Worm (Caenorhabditis elegans) whole organism, L4/young adult: ENCODE measurements around the gene M106.2.

Source experiments
- W03F9.2 ChIP-seq: fragments of 150-350 bp; optimal IDR thresholded peaks from 2 replicates; lab custom pipeline; 2014; ENCODE audit warnings: missing biosample characterization, missing genetic modification characterization
- dao-5 ChIP-seq: sonication (generic microtip); optimal IDR thresholded peaks from 2 replicates; lab custom pipeline; 2016; ENCODE audit warnings: missing genotype, missing genetic modification characterization, moderate library complexity, missing compliant biosample characterization
- him-1 ChIP-seq: sonication (generic microtip); optimal IDR thresholded peaks from 2 replicates; lab custom pipeline; 2016; ENCODE audit warnings: missing genotype, missing genetic modification reagents, missing genetic modification characterization, missing compliant biosample characterization

Gene M106.2

DNA sequence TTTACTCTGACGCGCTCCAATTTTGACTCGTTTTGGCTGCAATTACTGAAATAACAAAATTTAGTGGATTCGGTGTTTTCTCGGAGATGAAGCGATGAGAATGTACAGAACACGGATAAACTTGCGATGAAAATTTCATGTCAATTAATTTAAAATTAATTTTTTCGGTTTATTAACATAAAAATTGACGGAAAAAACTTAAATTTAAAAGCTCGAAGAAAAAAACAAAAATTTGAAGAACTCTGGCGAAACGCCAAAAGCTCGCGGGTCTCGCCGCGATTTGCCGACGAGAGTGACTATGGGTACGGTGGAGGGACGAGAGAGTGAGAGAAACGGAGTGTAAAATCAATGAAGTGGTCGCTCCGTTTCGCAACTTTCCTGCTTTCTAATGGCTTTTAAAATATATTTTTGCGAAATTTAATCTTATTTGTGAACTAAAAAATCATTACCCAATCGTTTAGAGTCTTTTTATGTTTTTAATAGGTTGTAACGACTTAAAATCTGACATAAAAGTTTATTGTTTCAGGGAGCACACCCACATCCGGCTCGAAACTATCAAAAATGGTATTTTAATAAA lies 19.0 kb upstream of the M106.2 start, which contains the start of the genes gmps-1 and cap-2:
Gene gmps-1 (minus strand): TSS at position 51 of the 577 bp plus-strand sequence.
Gene cap-2 (plus strand): TSS at position 527 of the 577 bp plus-strand sequence.
- TF ChIP-seq him-1 (peak; percentile 95), W03F9.2 (tag; lab: Kevin White, UChicago) (peak; percentile 95), dao-5 (tag; lab: Kevin White, UChicago) (no peak)

DNA sequence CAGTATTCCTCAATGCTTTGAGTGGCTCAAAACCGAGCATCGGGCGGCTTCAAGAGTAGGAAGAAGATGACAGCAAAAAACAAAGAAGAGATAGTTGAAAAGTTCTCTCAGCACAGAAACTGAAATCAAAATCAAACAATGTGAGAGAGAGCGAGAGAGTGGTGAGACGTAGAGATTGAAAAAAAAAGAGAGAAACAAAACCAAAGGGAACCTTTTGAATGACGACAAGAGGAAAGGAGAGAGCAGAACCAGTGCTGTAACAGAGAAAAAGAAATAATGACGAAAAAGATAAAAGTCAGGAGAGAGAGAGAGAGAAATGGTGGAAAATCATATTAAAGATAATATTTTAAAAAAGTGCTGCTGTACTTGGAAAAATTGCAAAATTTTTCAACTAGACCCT lies 17.4 kb upstream of the M106.2 start:
- TF ChIP-seq dao-5 (tag; lab: Kevin White, UChicago) (no peak), W03F9.2 (tag; lab: Kevin White, UChicago) (no peak)

DNA sequence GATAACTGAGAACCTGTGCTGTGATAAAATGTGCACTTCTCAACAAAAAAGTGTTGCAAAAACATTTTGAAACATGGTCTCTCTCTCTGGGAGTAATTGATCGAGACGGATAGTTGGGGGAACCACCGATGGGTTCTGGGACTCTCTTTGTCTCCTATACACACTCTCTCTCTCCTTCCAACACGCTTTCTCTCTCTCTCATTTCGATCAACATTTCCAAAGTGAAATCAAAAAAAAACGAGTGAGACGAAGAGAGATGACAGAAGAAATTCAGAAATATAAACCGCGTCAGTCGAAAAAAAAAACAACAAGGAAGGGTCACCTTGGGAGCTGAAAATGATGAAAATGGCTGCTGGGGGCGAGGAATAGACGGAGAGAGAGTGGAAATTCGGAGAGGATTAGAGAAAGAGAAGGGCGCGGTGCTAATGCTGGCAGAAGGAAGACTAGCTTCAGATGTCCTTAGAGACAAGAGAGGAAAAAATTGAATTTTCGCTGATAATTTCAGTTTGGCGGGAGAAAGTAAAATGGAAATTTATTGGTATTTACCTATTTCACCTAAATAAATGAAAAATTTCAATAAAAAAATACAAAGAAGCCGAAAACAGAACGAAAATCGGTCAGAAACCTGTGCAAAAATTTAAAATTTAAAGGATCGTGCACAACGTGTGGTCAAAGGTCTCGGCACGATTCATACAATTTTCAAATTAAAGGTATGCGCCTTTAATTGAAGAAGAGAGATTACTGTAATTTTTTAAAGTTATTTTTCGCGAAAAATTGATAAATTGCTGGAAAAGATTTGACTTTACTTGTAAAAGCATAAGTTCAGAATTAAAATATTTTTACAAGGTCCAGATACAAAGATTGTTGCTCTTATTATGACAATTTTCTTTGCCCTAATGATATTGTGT lies 13.2 kb upstream of the M106.2 start:
- TF ChIP-seq him-1 = no peak
- no peak for TF ChIP-seq dao-5 (tag; lab: Kevin White, UChicago)
- TF ChIP-seq W03F9.2 (tag; lab: Kevin White, UChicago) = no peak

DNA sequence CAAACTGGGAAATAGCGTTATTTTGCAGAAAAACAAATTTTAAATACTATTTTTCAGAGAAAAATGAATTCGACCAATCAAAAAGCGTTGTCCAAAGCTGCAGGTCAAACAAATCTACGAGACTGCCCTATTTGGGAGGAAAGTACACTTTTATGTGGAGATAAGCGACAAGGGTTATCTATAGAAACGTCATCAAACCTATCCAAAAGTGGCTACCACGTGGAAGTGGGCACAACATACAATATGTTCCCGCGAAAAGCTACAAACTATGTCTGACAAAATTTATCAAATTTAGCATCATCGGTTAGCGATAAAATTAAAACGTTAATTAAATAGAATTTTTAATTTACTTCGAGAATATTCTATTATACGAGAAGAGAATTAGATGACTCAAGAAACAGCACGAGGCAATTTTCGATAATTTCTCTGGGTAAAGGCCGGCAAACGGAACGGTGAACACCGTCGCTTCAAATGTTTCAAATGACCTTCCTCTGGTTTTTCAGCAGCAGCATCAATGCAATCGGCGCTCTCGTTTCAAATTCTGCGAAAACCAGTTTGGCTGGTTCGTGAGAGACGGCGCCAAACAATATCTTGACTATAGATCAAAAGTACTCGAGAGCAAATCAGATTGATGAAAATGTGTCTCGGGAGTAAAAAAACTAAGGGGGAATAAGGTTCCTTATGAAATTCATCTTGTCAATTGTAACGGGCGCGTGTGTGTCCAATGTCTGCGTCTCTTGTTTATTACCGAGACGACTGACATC lies 12.1 kb upstream of the M106.2 start:
- TF ChIP-seq W03F9.2 (tag; lab: Kevin White, UChicago) = no peak

DNA sequence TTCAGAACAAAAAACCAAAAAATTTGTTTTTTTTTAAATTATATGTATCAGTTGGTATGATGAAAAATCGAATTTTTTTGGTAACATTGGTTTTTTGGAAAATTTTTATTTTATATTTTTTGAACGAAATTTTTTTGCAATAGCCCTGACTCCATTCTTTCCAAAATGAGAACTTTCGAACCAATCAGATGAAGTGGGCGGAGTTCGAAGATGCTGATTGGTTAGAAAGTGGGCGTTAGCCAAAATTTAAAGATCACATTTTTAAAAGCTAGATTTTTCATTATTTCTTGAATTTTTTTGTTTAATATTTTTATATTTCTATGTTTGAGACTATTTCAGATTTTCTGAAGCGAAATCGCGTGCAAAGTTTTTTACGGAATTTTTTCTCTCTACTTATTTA lies 11.5 kb upstream of the M106.2 start:
- TF ChIP-seq W03F9.2 (tag; lab: Kevin White, UChicago) = no peak
- no peak for TF ChIP-seq dao-5 (tag; lab: Kevin White, UChicago)

DNA sequence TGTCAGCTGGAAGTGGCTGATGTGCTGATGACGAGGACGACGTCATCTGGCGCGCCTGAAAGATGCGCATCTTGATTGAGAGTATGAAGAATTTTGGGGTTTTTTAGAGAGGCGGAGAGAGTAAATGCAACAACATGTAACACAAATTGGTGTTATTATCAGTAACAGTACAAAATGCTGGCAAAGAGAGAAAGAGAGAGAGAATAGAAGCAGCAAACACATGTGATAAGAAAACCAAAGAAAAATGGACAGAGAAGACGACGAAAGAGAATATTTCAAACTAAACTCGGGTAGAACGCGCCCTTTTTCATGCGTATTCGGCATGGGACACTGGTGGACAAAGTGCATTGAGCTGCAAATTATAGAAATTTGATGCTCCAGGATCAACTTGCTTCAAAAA lies 11.0 kb upstream of the M106.2 start, which contains the start of gene M106.3:
Gene M106.3 (minus strand): TSS at position 70 of the 400 bp plus-strand sequence.
- TF ChIP-seq dao-5 (tag; lab: Kevin White, UChicago) = no peak
- TF ChIP-seq W03F9.2 (tag; lab: Kevin White, UChicago) = no peak
- no peak for TF ChIP-seq him-1

DNA sequence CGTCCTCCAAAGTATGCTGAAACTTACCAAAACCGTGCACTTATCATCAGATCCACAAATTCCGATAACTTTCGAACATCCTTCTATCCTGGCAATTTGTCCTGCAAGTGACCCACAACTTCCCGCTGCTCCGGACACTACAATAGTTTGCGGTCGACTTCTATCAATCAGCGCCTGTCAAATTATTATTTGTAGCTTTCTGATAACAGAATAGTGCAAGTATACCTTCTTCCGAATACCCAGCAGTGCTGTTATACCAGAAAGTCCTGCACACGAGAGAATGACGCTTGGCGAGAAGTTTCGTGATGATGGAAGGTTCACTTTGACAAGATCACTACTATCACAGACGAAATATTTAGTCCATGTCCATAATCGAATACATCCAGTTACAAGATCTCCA lies 9.6 kb upstream of the M106.2 start:
- TF ChIP-seq W03F9.2 (tag; lab: Kevin White, UChicago) (no peak), him-1 (no peak), dao-5 (tag; lab: Kevin White, UChicago) (no peak)

DNA sequence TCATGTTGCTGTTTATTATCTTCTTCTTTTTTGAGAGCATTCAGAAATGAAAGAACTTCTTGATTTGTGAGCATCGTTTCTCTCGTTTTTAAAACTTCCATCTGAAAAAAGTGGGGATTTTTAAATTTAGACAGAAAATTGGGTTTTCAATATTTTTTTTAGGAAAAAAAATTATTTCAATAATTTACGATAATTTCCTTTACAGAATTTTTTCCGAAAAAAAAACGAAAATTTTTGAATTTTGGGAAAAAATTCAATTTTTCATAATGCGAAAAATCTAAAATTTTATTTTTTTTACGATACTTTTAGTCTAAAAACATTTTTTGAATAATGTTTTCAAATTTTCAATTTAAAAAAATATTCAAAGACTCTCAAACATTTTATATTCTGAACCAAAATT lies 7.3 kb upstream of the M106.2 start, which contains the start of gene M106.7:
Gene M106.7 (minus strand): TSS at position 101 of the 400 bp plus-strand sequence.
- no peak for TF ChIP-seq him-1
- TF ChIP-seq dao-5 (tag; lab: Kevin White, UChicago) = no peak
- TF ChIP-seq W03F9.2 (tag; lab: Kevin White, UChicago) = no peak

DNA sequence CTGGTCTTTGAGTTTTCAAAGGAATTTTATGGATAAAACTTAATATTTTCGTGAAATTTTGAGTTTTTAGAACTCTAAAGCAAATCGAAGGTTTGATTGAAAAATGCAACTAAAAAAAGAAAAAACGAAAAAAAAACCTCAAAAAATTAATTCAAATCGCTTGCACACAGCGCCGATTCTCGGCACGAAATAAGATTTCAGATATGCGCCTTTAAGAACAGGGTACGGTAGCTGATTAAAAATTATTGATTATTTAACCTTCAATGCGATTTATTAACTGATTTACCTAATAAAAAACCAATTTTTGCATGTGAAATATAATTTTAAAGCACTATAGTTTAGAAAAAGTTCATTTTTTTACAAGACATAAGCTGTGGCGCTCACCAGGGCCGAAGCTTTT lies 3.1 kb upstream of the M106.2 start:
- TF ChIP-seq him-1 (no peak), W03F9.2 (tag; lab: Kevin White, UChicago) (no peak), dao-5 (tag; lab: Kevin White, UChicago) (no peak)

DNA sequence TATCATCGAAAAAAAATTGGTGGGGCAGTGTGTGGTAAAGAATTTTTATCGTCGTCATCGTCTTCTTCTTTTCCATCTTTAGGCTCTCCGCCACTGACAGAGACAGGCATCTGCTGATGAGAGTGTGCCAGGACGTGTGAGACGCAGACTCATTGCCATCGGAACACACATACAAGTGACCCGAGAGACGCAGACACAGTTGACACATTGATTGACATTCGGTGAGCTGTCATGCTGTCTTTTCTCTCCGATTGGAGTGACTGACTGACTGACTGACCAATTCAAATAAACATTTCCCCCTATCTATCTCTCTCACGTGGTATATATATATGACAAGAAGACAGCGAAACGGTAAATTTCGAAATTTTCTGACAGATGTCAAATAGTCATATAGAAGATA lies 1.3 kb upstream of the M106.2 start:
- no peak for TF ChIP-seq W03F9.2 (tag; lab: Kevin White, UChicago)
- no peak for TF ChIP-seq dao-5 (tag; lab: Kevin White, UChicago)
- TF ChIP-seq him-1 = no peak

DNA sequence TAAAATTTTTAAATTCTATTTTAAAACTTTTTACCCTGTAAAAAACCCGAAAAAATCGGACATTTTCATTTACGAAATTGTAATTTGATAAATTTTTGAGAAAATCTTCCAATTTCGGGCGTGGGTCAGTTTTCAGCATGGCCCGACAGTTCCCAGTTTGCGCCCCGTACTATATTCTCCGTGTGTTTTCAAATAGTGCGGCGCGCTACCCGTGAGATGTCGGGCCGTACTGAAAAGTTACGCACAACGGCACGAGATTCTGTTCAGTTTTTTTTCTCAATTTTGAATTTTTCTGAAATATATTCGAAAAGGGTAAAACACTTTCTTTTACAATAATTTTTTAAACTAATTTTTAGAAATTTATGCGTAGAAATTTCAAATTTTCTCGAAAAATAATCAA lies 2.7 kb downstream of the M106.2 start:
- no peak for TF ChIP-seq W03F9.2 (tag; lab: Kevin White, UChicago)
- TF ChIP-seq dao-5 (tag; lab: Kevin White, UChicago) = no peak
- TF ChIP-seq him-1 = no peak

DNA sequence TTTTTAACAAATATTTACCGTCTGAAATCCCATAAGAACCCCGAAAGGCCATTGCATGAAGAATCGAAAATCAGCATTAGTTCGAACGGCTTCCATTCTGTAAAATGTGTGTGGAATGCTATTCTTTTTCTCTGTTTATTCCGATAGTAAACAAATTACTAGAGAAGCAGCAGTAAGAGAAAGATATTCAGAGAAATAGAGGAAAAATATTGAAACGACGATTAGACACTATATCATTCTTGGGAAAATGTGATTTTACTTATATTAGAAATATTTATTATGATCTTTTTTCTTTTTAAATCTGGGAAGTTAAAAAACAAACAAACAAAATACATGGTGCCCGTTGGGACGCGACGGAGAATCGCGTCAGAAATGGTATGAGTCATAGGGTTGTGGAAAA lies 6.3 kb downstream of the M106.2 start, which contains the start of gene M106.8:
Gene M106.8 (minus strand): TSS at position 101 of the 400 bp plus-strand sequence.
- TF ChIP-seq him-1 (no peak), dao-5 (tag; lab: Kevin White, UChicago) (no peak), W03F9.2 (tag; lab: Kevin White, UChicago) (no peak)

DNA sequence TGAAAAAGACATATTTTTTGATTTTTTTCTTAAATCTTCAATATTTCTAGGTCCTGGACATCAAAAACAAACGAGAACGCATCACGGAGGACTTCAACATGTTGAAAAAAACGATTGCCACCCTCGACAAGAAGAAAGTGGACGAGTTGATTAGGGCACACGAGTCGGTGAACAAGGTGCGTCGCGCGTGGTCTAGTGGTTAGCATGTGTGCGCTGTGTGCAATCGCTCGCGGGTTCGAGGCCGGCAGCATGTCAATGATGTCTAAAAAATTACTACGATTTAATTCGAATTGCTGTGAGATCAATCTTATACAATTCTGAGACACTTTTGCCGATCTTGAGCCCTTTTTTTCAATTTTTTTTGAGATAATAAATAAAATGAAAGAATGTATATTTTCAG lies 9.7 kb downstream of the M106.2 start:
- TF ChIP-seq dao-5 (tag; lab: Kevin White, UChicago) (peak; percentile 92), W03F9.2 (tag; lab: Kevin White, UChicago) (peak; percentile 57), him-1 (peak; percentile 95)
